Fruit fly (Drosophila melanogaster): Measurements from ENCODE around the gene CG31954.

Gene CG31954

DNA sequence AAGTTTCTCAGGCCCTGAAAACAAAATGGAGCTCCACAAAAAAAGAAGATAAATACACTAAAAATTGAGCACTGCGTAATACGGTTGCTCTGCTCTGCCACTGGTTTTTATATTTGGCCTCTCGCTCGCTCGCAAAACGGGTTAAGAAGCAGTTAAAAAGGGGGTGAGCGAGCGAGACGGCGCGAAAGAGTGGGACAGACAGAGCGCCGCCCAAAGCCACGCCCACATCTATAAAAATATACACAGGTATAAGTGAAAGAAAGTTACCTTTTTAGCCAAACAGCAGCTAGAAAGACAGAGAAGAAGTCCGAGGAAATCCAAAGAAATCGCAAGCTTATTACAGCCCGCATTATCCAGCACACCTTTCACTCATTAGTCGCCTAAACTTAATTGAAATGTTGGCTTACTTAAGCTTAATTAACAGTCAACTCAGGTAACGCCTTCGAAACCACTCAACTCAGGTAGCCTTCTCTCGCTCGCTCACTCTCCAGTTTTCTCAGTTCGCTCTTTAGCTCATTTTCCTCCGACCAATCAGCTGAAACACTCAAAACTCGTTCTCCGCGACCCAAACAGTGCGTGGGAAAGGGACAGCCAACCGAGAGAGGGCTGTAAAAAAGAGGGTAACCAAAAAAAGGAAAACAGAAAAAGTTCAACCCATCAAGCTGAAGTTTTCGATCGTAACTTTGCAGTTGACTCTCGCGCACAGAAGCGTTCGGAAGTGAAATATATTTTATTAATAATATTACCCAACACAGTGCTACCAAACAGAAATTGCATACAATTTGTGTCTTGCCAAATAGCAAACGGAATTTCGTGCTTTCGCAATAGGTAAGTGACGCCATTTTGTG is 28.9 kb upstream of the CG31954 start, which contains the start of gene drm:
Gene drm, plus strand, starts transcription at position 684 of the 848 bp plus-strand sequence.
- TF ChIP-seq CG32006 (GFP tag; optimal IDR thresholded peaks at IDR 0.05) (no peak), pdm3 (GFP tag; optimal IDR thresholded peaks at IDR 0.05) (no peak), CG6163 (GFP tag; IDR thresholded peaks at IDR 0.05) (peak; percentile 21; the same call in 1 of the 3 replicates), eg (GFP tag; IDR thresholded peaks at IDR 0.05) (peak; percentile 55; the same call in 2 of the 3 replicates), Eip78C (GFP tag) (peak; percentile 27), fkh (GFP tag; optimal IDR thresholded peaks at IDR 0.05) (peak; percentile 65), CG3032 (tag; optimal IDR thresholded peaks at IDR 0.05) (no peak)

DNA sequence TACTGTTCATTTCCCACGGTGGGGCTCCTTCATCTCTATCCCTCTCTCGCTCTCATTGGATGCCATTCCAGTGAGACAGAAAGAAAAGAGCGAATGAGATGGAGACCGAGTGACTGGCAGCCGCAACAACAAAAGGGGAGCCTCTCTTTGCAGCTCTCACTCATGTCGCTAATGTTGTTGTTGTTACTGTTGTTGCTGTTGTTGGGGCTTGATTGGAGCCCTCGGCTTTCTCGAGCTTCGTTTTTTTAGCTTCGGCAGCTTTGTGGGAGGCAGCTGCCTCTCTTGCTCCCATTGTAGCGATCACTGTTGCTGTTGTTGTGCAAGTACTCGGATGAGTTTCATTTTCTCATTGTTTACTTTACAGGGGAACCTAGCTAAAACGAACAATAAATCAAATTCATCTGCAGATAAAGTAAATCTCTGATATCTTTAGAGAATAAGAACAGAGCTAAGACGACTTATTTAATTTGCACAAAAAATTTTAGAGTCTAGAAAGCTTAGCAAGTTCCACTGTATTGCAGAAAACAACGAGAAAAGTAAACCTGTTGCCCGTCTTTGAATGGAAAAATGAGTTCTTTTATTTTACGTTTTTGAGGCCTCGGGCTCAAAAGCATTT is 24.4 kb upstream of the CG31954 start:
- TF ChIP-seq Lpt (GFP tag; optimal IDR thresholded peaks at IDR 0.05) = peak; percentile 71
- TF ChIP-seq Sox14 (GFP tag; optimal IDR thresholded peaks at IDR 0.05) = peak; percentile 95
- TF ChIP-seq CG15336 (GFP tag; IDR thresholded peaks at IDR 0.05) = peak; percentile 84
- peak; percentile 89 for TF ChIP-seq CG10631 (GFP tag; optimal IDR thresholded peaks at IDR 0.05)
- peak; percentile 90 for TF ChIP-seq CG34406 (GFP tag; optimal IDR thresholded peaks at IDR 0.05)
- TF ChIP-seq CG11902 (GFP tag; optimal IDR thresholded peaks at IDR 0.05) = peak; percentile 92
- TF ChIP-seq dac (GFP tag; optimal IDR thresholded peaks at IDR 0.05) = peak; percentile 1
- TF ChIP-seq CG11294 (GFP tag; IDR thresholded peaks at IDR 0.05) = peak; percentile 63
- TF ChIP-seq CG9139 (GFP tag; optimal IDR thresholded peaks at IDR 0.05) = peak; percentile 71
- TF ChIP-seq CG11762 (GFP tag; optimal IDR thresholded peaks at IDR 0.05; ENCODE audit: insufficient read depth) = peak; percentile 82
- TF ChIP-seq spab (GFP tag; optimal IDR thresholded peaks at IDR 0.05) = peak; percentile 80
- TF ChIP-seq Sox102F (GFP tag; optimal IDR thresholded peaks at IDR 0.05) = peak; percentile 91
- peak; percentile 67 for TF ChIP-seq CG4318 (GFP tag; optimal IDR thresholded peaks at IDR 0.05)
- peak; percentile 86 for TF ChIP-seq net (GFP tag; optimal IDR thresholded peaks at IDR 0.05)
- TF ChIP-seq svp (GFP tag) = peak; percentile 96
- TF ChIP-seq topi (GFP tag; optimal IDR thresholded peaks at IDR 0.05) = peak; percentile 94
- peak; percentile 93 for TF ChIP-seq esn (GFP tag; optimal IDR thresholded peaks at IDR 0.05)
- peak; percentile 95 for TF ChIP-seq Hr39 (GFP tag; optimal IDR thresholded peaks at IDR 0.05)
- peak; percentile 84 for TF ChIP-seq CG3032 (tag; optimal IDR thresholded peaks at IDR 0.05)
- peak; percentile 59 for TF ChIP-seq CG16779 (tag; optimal IDR thresholded peaks at IDR 0.05)
- TF ChIP-seq Gug (GFP tag; IDR thresholded peaks at IDR 0.05) = peak; percentile 80
- TF ChIP-seq CG8632 (GFP tag; optimal IDR thresholded peaks at IDR 0.05) = peak; percentile 89
- peak; percentile 84 for TF ChIP-seq dsx (GFP tag; optimal IDR thresholded peaks at IDR 0.05; ENCODE audit: poor library complexity, severe bottlenecking)
- TF ChIP-seq CG10669 (GFP tag; optimal IDR thresholded peaks at IDR 0.05) = peak; percentile 90
- peak; percentile 80 for TF ChIP-seq CG6808 (GFP tag; optimal IDR thresholded peaks at IDR 0.05)
- TF ChIP-seq Smox (GFP tag; optimal IDR thresholded peaks at IDR 0.05) = peak; percentile 91
- peak; percentile 84 for TF ChIP-seq CG1621 (tag; optimal IDR thresholded peaks at IDR 0.05)
- peak; percentile 86 for TF ChIP-seq CG8319 (GFP tag; optimal IDR thresholded peaks at IDR 0.05)
- TF ChIP-seq fkh (GFP tag; optimal IDR thresholded peaks at IDR 0.05) = peak; percentile 32
- peak; percentile 93 for TF ChIP-seq eg (GFP tag; IDR thresholded peaks at IDR 0.05)
- TF ChIP-seq Eip93F (GFP tag; optimal IDR thresholded peaks at IDR 0.05) = peak; percentile 44
- peak; percentile 98 for TF ChIP-seq Eip78C (GFP tag)
- peak; percentile 96 for TF ChIP-seq CG6163 (GFP tag; IDR thresholded peaks at IDR 0.05)
- TF ChIP-seq salr (GFP tag; optimal IDR thresholded peaks at IDR 0.05) = peak; percentile 76 to 82
- peak; percentile 92 for TF ChIP-seq Eip75B (GFP tag; optimal IDR thresholded peaks at IDR 0.05)
- TF ChIP-seq Ets21C (GFP tag; optimal IDR thresholded peaks at IDR 0.05) = peak; percentile 90
- TF ChIP-seq CG31627 (GFP tag; optimal IDR thresholded peaks at IDR 0.05) = peak; percentile 94
- TF ChIP-seq OdsH (GFP tag; optimal IDR thresholded peaks at IDR 0.05) = peak; percentile 91
- peak; percentile 94 for TF ChIP-seq CG3919 (GFP tag; optimal IDR thresholded peaks at IDR 0.05)
- peak; percentile 78 for TF ChIP-seq CG6854 (GFP tag; optimal IDR thresholded peaks at IDR 0.05)
- peak; percentile 88 for TF ChIP-seq Ets96B (tag; optimal IDR thresholded peaks at IDR 0.05)
- TF ChIP-seq Blimp-1 (GFP tag; optimal IDR thresholded peaks at IDR 0.05) = peak; percentile 76
- TF ChIP-seq ss (GFP tag; optimal IDR thresholded peaks at IDR 0.05) = peak; percentile 60 to 88
- peak; percentile 84 for TF ChIP-seq CG32006 (GFP tag; optimal IDR thresholded peaks at IDR 0.05)

Data from whole organism, prepupa.